Fruit fly (Drosophila melanogaster): ENCODE data around the gene CG14770.

CG14770 gene

dm6 chrX:1397649-1398454 lies 28.8 kb downstream of the CG14770 start:
- TF ChIP-seq chinmo (GFP tag; IDR thresholded peaks at IDR 0.05; ENCODE audit: partially characterized antibody): 0 out of 4 replicates have a peak, but pooled peaks have one; percentile 33
- peak; percentile 97 for TF ChIP-seq abd-A (tag; optimal IDR thresholded peaks at IDR 0.05)
- TF ChIP-seq CG15514 (GFP tag; optimal IDR thresholded peaks at IDR 0.05): peak; percentile 35
- peak; percentile 34 for TF ChIP-seq Deaf1 (tag; optimal IDR thresholded peaks at IDR 0.05)
- TF ChIP-seq MESR4 (GFP tag; optimal IDR thresholded peaks at IDR 0.05): no peak
- TF ChIP-seq ewg (GFP tag; optimal IDR thresholded peaks at IDR 0.05): peak; percentile 13
- peak in 1 of 2 experiments; percentile 64 for TF ChIP-seq Pdp1 (GFP tag; optimal IDR thresholded peaks at IDR 0.05)
- TF ChIP-seq CG12769 (tag; optimal IDR thresholded peaks at IDR 0.05): peak; percentile 6
- peak; percentile 98 for TF ChIP-seq scrt (GFP tag; optimal IDR thresholded peaks at IDR 0.05)
- no peak for TF ChIP-seq CG4707 (GFP tag; optimal IDR thresholded peaks at IDR 0.05)
- TF ChIP-seq Opbp (GFP tag; IDR thresholded peaks at IDR 0.05; ENCODE audit: partially characterized antibody): no peak
- TF ChIP-seq sens (GFP tag): peak; percentile 25
- peak; percentile 51 for TF ChIP-seq crol (GFP tag; IDR thresholded peaks at IDR 0.05)
- TF ChIP-seq CG10565 (GFP tag; optimal IDR thresholded peaks at IDR 0.05): no peak
- TF ChIP-seq Med (GFP tag): peak; percentile 54
- peak; percentile 95 for TF ChIP-seq CG31224 (GFP tag; IDR thresholded peaks at IDR 0.05)
- peak; percentile 82 for TF ChIP-seq cwo (GFP tag; optimal IDR thresholded peaks at IDR 0.05)

DNA sequence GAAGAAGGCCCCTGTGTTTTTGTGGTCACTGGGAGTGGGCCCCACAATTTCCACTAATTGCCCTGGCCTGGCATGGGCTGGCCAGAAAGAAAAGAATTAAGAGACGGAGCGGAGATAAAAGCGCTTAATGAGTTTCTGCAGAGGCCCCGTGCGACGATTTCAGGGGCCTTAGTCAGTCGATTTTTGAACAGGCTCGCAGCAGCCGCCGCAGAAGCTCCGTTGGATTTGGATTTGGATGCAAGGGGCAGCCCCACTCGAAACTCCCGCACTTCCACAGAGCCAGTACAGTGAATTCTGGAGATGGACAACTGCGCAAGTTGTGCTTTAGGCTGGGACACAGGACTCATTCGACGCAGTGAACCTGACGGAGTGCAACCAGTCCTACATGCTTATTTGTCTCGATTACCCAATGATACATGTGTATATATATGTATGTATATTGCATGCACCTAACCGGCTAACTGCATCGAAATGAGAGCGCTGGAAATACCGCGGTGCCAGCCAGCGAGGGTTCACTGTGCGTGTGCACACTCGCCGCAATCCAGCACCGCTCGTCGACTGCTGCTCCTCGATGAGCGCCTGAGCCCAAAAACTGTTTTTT lies 29.5 kb downstream of the CG14770 start:
- peak; percentile 76 for TF ChIP-seq Gug (GFP tag; IDR thresholded peaks at IDR 0.05)
- TF ChIP-seq PHDP (tag; optimal IDR thresholded peaks at IDR 0.05): peak; percentile 59
- peak; percentile 25; the same call in 1 of the 2 replicates for TF ChIP-seq Ravus (GFP tag; IDR thresholded peaks at IDR 0.05)
- TF ChIP-seq repo (GFP tag; optimal IDR thresholded peaks at IDR 0.05): no peak
- peak; percentile 73 for TF ChIP-seq mam (GFP tag; optimal IDR thresholded peaks at IDR 0.05)
- no peak for TF ChIP-seq pzg (GFP tag; optimal IDR thresholded peaks at IDR 0.05)
- TF ChIP-seq HLH3B (GFP tag; IDR thresholded peaks at IDR 0.05): peak; percentile 60
- peak; percentile 63; the same call in 1 of the 2 replicates for TF ChIP-seq Atf6 (GFP tag; IDR thresholded peaks at IDR 0.05)
- peak; percentile 81 for TF ChIP-seq abd-A (tag; optimal IDR thresholded peaks at IDR 0.05)
- TF ChIP-seq zfh2 (GFP tag; optimal IDR thresholded peaks at IDR 0.05): peak; percentile 38
- no peak for TF ChIP-seq CG18011 (GFP tag; optimal IDR thresholded peaks at IDR 0.05)
- no peak for TF ChIP-seq CG3407 (GFP tag; optimal IDR thresholded peaks at IDR 0.05)
- no peak for TF ChIP-seq Scr (GFP tag; IDR thresholded peaks at IDR 0.05; ENCODE audit: partially characterized antibody)
- TF ChIP-seq CG8924 (tag; optimal IDR thresholded peaks at IDR 0.05): peak; percentile 26
- TF ChIP-seq Abd-B (GFP tag; optimal IDR thresholded peaks at IDR 0.05): peak; percentile 54
- no peak for TF ChIP-seq CG12236 (GFP tag; optimal IDR thresholded peaks at IDR 0.05)
- peak; percentile 78; the same call in 1 of the 3 replicates for TF ChIP-seq CG11093 (GFP tag; IDR thresholded peaks at IDR 0.05)
- TF ChIP-seq B-H2 (GFP tag; optimal IDR thresholded peaks at IDR 0.05): no peak
- TF ChIP-seq CG3838 (GFP tag; optimal IDR thresholded peaks at IDR 0.05): no peak
- TF ChIP-seq B-H1 (GFP tag; IDR thresholded peaks at IDR 0.05): no peak; the same call in 2 of the 3 replicates
- peak; percentile 24; the same call in 1 of the 2 replicates for TF ChIP-seq ro (GFP tag; IDR thresholded peaks at IDR 0.05)
- peak; percentile 98 for TF ChIP-seq grau (tag; optimal IDR thresholded peaks at IDR 0.05)
- no peak for TF ChIP-seq CG8359 (GFP tag; optimal IDR thresholded peaks at IDR 0.05; ENCODE audit: borderline replicate concordance)
- peak; percentile 64 for TF ChIP-seq CG10209 (GFP tag; optimal IDR thresholded peaks at IDR 0.05)
- no peak for TF ChIP-seq CG7963 (GFP tag; IDR thresholded peaks at IDR 0.05; ENCODE audit: partially characterized antibody)
- peak; percentile 64 for TF ChIP-seq tin (GFP tag; optimal IDR thresholded peaks at IDR 0.05)
- peak; percentile 45 for TF ChIP-seq CG6813 (GFP tag; optimal IDR thresholded peaks at IDR 0.05)
- no peak for TF ChIP-seq MTF-1 (GFP tag; optimal IDR thresholded peaks at IDR 0.05; ENCODE audit: borderline replicate concordance)
- TF ChIP-seq wdn (GFP tag; IDR thresholded peaks at IDR 0.05): no peak; the same call in 1 of the 2 replicates
- TF ChIP-seq Oli (tag; optimal IDR thresholded peaks at IDR 0.05): peak; percentile 66
